Worm (Caenorhabditis elegans): ENCODE results near the gene Y54G2A.11.

- TF ChIP-seq nhr-232 (tag; optimal IDR thresholded peaks at IDR 0.05) (no peak), mec-3 (tag; optimal IDR thresholded peaks at IDR 0.05; ENCODE audit: borderline replicate concordance) (no peak), fkh-6 (tag; optimal IDR thresholded peaks at IDR 0.05) (no peak), sox-4 (tag; optimal IDR thresholded peaks at IDR 0.05) (no peak), unc-42 (tag; optimal IDR thresholded peaks at IDR 0.05) (no peak), elt-2 (tag; optimal IDR thresholded peaks at IDR 0.05) (no peak)
These were observed 29.0 kb downstream of the Y54G2A.11 start, which contains the start of gene nhr-277 for ce11 chrIV:2742470-2743044.
